Worm (Caenorhabditis elegans): ENCODE results near the gene K10F12.7.

The K10F12.7 gene

ce11 chrIII:382470-382869 is at the start of gene K10F12.7:
TSS of gene K10F12.7 (minus strand) at chrIII:382570.
- no peak for TF ChIP-seq Y116A8C.19 (tag; optimal IDR thresholded peaks at IDR 0.05; ENCODE audit: borderline replicate concordance)
- TF ChIP-seq lin-14 (GFP tag; optimal IDR thresholded peaks at IDR 0.05), result no peak
- TF ChIP-seq isw-1 (GFP tag; IDR thresholded peaks at IDR 0.05), result no peak
- no peak for TF ChIP-seq fkh-4 (tag; optimal IDR thresholded peaks at IDR 0.05; ENCODE audit: borderline replicate concordance)
- no peak for TF ChIP-seq mdl-1 (tag; optimal IDR thresholded peaks at IDR 0.05)
- TF ChIP-seq blmp-1 (tag; optimal IDR thresholded peaks at IDR 0.05), result no peak
- TF ChIP-seq dpl-1 (GFP tag; optimal IDR thresholded peaks at IDR 0.05), result no peak
- TF ChIP-seq fkh-8 (tag; optimal IDR thresholded peaks at IDR 0.05), result no peak
- TF ChIP-seq fkh-10 (GFP tag; optimal IDR thresholded peaks at IDR 0.05), result no peak
- TF ChIP-seq lsy-2 (tag; optimal IDR thresholded peaks at IDR 0.05), result no peak
- no peak for TF ChIP-seq zag-1 (tag; optimal IDR thresholded peaks at IDR 0.05)
- TF ChIP-seq ztf-11 (tag; optimal IDR thresholded peaks at IDR 0.05), result no peak
- TF ChIP-seq mef-2 (tag; optimal IDR thresholded peaks at IDR 0.05), result no peak
- no peak for TF ChIP-seq unc-86 (tag; optimal IDR thresholded peaks at IDR 0.05)

- TF ChIP-seq mep-1 (tag; optimal IDR thresholded peaks at IDR 0.05) (no peak), lin-35 (GFP tag; optimal IDR thresholded peaks at IDR 0.05) (no peak), sup-37 (GFP tag; optimal IDR thresholded peaks at IDR 0.05) (no peak), ets-5 (GFP tag; IDR thresholded peaks at IDR 0.05) (no peak), nhr-77 (tag; optimal IDR thresholded peaks at IDR 0.05) (no peak), efl-1 (optimal IDR thresholded peaks at IDR 0.05) (no peak), efl-1 (GFP tag; optimal IDR thresholded peaks at IDR 0.05 in 1 of 2) (peak in 1 of 2 experiments; percentile 87), nhr-71 (tag; optimal IDR thresholded peaks at IDR 0.05) (no peak)
Observed at ce11 chrIII:429038-429437, 46.7 kb upstream of the K10F12.7 start, which contains the start of gene cec-8. TSS of gene cec-8 (plus strand) at chrIII:429338.

ce11 chrIII:423875-424274 is 41.5 kb upstream of the K10F12.7 start:
- TF ChIP-seq ets-5 (GFP tag; IDR thresholded peaks at IDR 0.05) (no peak), lsy-2 (tag; optimal IDR thresholded peaks at IDR 0.05) (peak in 1 of 2 experiments; percentile 50), efl-1 (optimal IDR thresholded peaks at IDR 0.05) (peak; percentile 12 to 31), efl-1 (GFP tag; optimal IDR thresholded peaks at IDR 0.05 in 1 of 2) (peak; percentile 38 to 85), xbp-1 (tag; optimal IDR thresholded peaks at IDR 0.05) (no peak), snpc-4 (tag; optimal IDR thresholded peaks at IDR 0.05) (no peak), jun-1 (tag; optimal IDR thresholded peaks at IDR 0.05) (no peak), tlp-1 (tag; optimal IDR thresholded peaks at IDR 0.05) (no peak), egl-27 (tag; optimal IDR thresholded peaks at IDR 0.05) (no peak), sptf-1 (tag; optimal IDR thresholded peaks at IDR 0.05) (no peak), vab-15 (tag; optimal IDR thresholded peaks at IDR 0.05) (no peak), nhr-71 (tag; optimal IDR thresholded peaks at IDR 0.05) (no peak), egl-13 (tag; optimal IDR thresholded peaks at IDR 0.05) (no peak), lin-15B (tag; optimal IDR thresholded peaks at IDR 0.05) (no peak), unc-86 (tag; optimal IDR thresholded peaks at IDR 0.05) (no peak), ceh-82 (tag; optimal IDR thresholded peaks at IDR 0.05) (no peak), dpl-1 (GFP tag; optimal IDR thresholded peaks at IDR 0.05) (peak in 2 of 3 experiments; percentile 32 to 59), ama-1 (optimal IDR thresholded peaks at IDR 0.05) (no peak), nhr-90 (tag; optimal IDR thresholded peaks at IDR 0.05; ENCODE audit: poor library complexity) (no peak), ceh-90 (tag; optimal IDR thresholded peaks at IDR 0.05) (no peak), nhr-12 (tag; optimal IDR thresholded peaks at IDR 0.05) (no peak), lin-14 (GFP tag; optimal IDR thresholded peaks at IDR 0.05) (no peak), C16A3.4 (tag; optimal IDR thresholded peaks at IDR 0.05) (peak; percentile 9), swsn-7 (tag; optimal IDR thresholded peaks at IDR 0.05) (no peak), nhr-76 (tag; optimal IDR thresholded peaks at IDR 0.05) (no peak), blmp-1 (tag; optimal IDR thresholded peaks at IDR 0.05) (peak; percentile 78), lin-35 (GFP tag; optimal IDR thresholded peaks at IDR 0.05) (peak in 1 of 2 experiments; percentile 32), nhr-85 (tag) (no peak), dsc-1 (tag; optimal IDR thresholded peaks at IDR 0.05) (no peak), nhr-77 (tag; optimal IDR thresholded peaks at IDR 0.05) (no peak), lin-39 (tag; optimal IDR thresholded peaks at IDR 0.05) (no peak), nhr-84 (tag; optimal IDR thresholded peaks at IDR 0.05) (no peak), fkh-8 (tag; optimal IDR thresholded peaks at IDR 0.05) (no peak), isw-1 (GFP tag; IDR thresholded peaks at IDR 0.05) (no peak), hlh-17 (GFP tag; optimal IDR thresholded peaks at IDR 0.05; ENCODE audit: borderline replicate concordance) (no peak), fkh-4 (tag; optimal IDR thresholded peaks at IDR 0.05; ENCODE audit: borderline replicate concordance) (no peak)

Measured in whole organism, L1 larva.